Fruit fly (Drosophila melanogaster) whole organism, adult: ENCODE data around the gene Vps52.
A peak's percentile ranks its signal among the peaks of the same experiment; 100 is the strongest.

Experiments used
- CG11617 ChIP-seq: fragments of 200-800 bp; sonication (Bioruptor generic); optimal IDR thresholded peaks from 2 replicates; lab custom pipeline; 2017; ENCODE audit warnings: mild to moderate bottlenecking, missing biosample characterization, missing genetic modification reagents, missing genetic modification characterization
- CG12768 ChIP-seq: fragments of 200-800 bp; sonication (Bioruptor generic); optimal IDR thresholded peaks from 2 replicates; lab custom pipeline; 2017; ENCODE audit warnings: missing biosample characterization, missing genetic modification characterization, mild to moderate bottlenecking, moderate library complexity, missing genetic modification reagents
- CG14711 ChIP-seq: fragments of 200-800 bp; sonication (Bioruptor generic); optimal IDR thresholded peaks from 2 replicates; lab custom pipeline; 2018; ENCODE audit warnings: missing biosample characterization, mild to moderate bottlenecking, missing genetic modification characterization, moderate library complexity
- CG1620 ChIP-seq: fragments of 200-800 bp; sonication (Bioruptor generic); optimal IDR thresholded peaks from 2 replicates; lab custom pipeline; 2016; ENCODE audit warnings: missing biosample characterization, missing genetic modification characterization
- CG33017 ChIP-seq: fragments of 200-800 bp; sonication (Bioruptor generic); optimal IDR thresholded peaks from 2 replicates; lab custom pipeline; 2018; ENCODE audit warnings: missing biosample characterization, mild to moderate bottlenecking, missing genetic modification characterization, moderate library complexity
- CG5204 ChIP-seq: fragments of 200-800 bp; sonication (Bioruptor generic); optimal IDR thresholded peaks from 2 replicates; lab custom pipeline; 2016; ENCODE audit warnings: missing biosample characterization, missing genetic modification characterization
- CG7045 ChIP-seq: fragments of 200-800 bp; sonication (Bioruptor generic); optimal IDR thresholded peaks from 2 replicates; lab custom pipeline; 2017; ENCODE audit warnings: missing biosample characterization, mild to moderate bottlenecking, missing genetic modification characterization
- CG7101 ChIP-seq: fragments of 200-800 bp; sonication (Bioruptor generic); optimal IDR thresholded peaks from 2 replicates; lab custom pipeline; 2018; ENCODE audit warnings: missing biosample characterization, mild to moderate bottlenecking, missing genetic modification characterization, moderate library complexity
- Clk ChIP-seq: fragments of 200-800 bp; sonication (Bioruptor generic); optimal IDR thresholded peaks from 2 replicates; lab custom pipeline; 2017; ENCODE audit warnings: missing biosample characterization, missing genetic modification characterization
- Crg-1 ChIP-seq: fragments of 200-800 bp; sonication (Bioruptor generic); optimal IDR thresholded peaks from 2 replicates; lab custom pipeline; 2016; ENCODE audit warnings: missing biosample characterization, missing genetic modification characterization
- Hr96 ChIP-seq: fragments of 200-800 bp; sonication (Bioruptor generic); optimal IDR thresholded peaks from 2 replicates; lab custom pipeline; 2016; ENCODE audit warnings: missing biosample characterization, missing genetic modification characterization
- Mnt ChIP-seq: fragments of 200-800 bp; sonication (Bioruptor generic); optimal IDR thresholded peaks from 2 replicates; lab custom pipeline; 2016; ENCODE audit warnings: missing biosample characterization, mild to moderate bottlenecking, missing genetic modification characterization
- bab1 ChIP-seq: fragments of 200-800 bp; sonication (Bioruptor generic); optimal IDR thresholded peaks from 3 replicates; lab custom pipeline; 2019; ENCODE audit warnings: missing biosample characterization, mild to moderate bottlenecking, missing genetic modification characterization, moderate library complexity
- cic ChIP-seq: fragments of 200-800 bp; sonication (Bioruptor generic); optimal IDR thresholded peaks from 2 replicates; lab custom pipeline; 2017; ENCODE audit warnings: missing biosample characterization, mild to moderate bottlenecking, missing genetic modification characterization, moderate library complexity
- cnc ChIP-seq, 2 experiments: fragments of >200 bp; optimal IDR thresholded peaks; 2 replicates each; lab custom pipeline; 2017
- kay ChIP-seq: fragments of 200-800 bp; sonication (Bioruptor generic); peaks from one replicate; lab custom pipeline; 2016; ENCODE audit warnings: missing biosample characterization, missing genetic modification characterization, borderline replicate concordance
- ovo ChIP-seq: fragments of 200-800 bp; sonication (Bioruptor generic); optimal IDR thresholded peaks from 2 replicates; lab custom pipeline; 2016; ENCODE audit warnings: missing biosample characterization, missing genetic modification characterization
- pad ChIP-seq: fragments of 200-800 bp; sonication (Bioruptor generic); optimal IDR thresholded peaks from 3 replicates; lab custom pipeline; 2017; ENCODE audit warnings: missing biosample characterization, missing genetic modification characterization, mild to moderate bottlenecking, moderate library complexity, missing genetic modification reagents
- tj ChIP-seq: fragments of 200-800 bp; sonication (Bioruptor generic); optimal IDR thresholded peaks from 3 replicates; lab custom pipeline; 2017; ENCODE audit warnings: missing biosample characterization, mild to moderate bottlenecking, missing genetic modification characterization, moderate library complexity
- toe ChIP-seq: fragments of 200-800 bp; sonication (Bioruptor generic); optimal IDR thresholded peaks from 2 replicates; lab custom pipeline; 2016; ENCODE audit warnings: missing biosample characterization, missing genetic modification characterization

Vps52 gene

dm6 chr2L:5523848-5524473 lies at the start of gene Vps52, which contains the start of gene Elp4:
Vps52 (minus strand) TSS chr2L:5523898.
Elp4 (plus strand) TSS chr2L:5524139.
- TF ChIP-seq CG11617 (GFP tag; lab: Kevin White, UChicago) (peak; percentile 87), CG33017 (peak; percentile 37), CG12768 (GFP tag; lab: Kevin White, UChicago) (peak; percentile 77), bab1 (GFP tag; lab: Kevin White, UChicago) (peak; percentile 59), tj (GFP tag; lab: Kevin White, UChicago) (peak; percentile 61), pad (peak; percentile 64), Clk (GFP tag; lab: Kevin White, UChicago) (peak; percentile 76), CG14711 (tag; lab: Kevin White, UChicago) (peak; percentile 78), CG1620 (GFP tag; lab: Kevin White, UChicago) (peak; percentile 79), CG7101 (peak; percentile 83), toe (GFP tag; lab: Kevin White, UChicago) (no peak), CG5204 (no peak), cnc (optimal IDR thresholded peaks at IDR 0.05; lab: Kevin White, UChicago) (no peak), kay (no peak), Mnt (GFP tag; lab: Kevin White, UChicago) (peak; percentile 48), ovo (GFP tag; lab: Kevin White, UChicago) (peak; percentile 14), Crg-1 (GFP tag; lab: Kevin White, UChicago) (peak; percentile 31), cic (GFP tag; lab: Kevin White, UChicago) (no peak), CG7045 (GFP tag; lab: Kevin White, UChicago) (peak; percentile 80), Hr96 (GFP tag; lab: Kevin White, UChicago) (no peak)

DNA sequence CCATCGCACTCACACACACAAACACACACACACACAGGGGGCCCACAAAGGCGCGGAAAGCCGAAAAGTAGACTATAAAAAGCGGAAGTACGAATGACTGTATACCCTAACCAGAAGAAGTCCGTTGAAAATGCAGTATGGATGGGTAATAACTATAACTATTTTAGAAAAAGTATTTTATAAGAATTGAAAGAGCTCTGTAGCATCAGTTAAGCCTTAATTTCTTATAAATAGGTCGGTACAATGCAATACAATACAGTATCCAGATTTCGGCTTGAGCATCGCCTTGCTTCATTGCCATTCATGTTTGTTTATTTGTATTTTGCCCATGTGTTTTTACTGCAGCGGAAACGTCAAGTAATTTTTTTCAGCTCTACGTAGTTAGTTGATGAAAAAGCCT lies 45.8 kb upstream of the Vps52 start:
- TF ChIP-seq CG7045 (GFP tag; lab: Kevin White, UChicago) (no peak), CG14711 (tag; lab: Kevin White, UChicago) (no peak), Crg-1 (GFP tag; lab: Kevin White, UChicago) (no peak), CG1620 (GFP tag; lab: Kevin White, UChicago) (no peak), cic (GFP tag; lab: Kevin White, UChicago) (no peak), CG33017 (no peak), CG5204 (no peak), Hr96 (GFP tag; lab: Kevin White, UChicago) (no peak)

DNA sequence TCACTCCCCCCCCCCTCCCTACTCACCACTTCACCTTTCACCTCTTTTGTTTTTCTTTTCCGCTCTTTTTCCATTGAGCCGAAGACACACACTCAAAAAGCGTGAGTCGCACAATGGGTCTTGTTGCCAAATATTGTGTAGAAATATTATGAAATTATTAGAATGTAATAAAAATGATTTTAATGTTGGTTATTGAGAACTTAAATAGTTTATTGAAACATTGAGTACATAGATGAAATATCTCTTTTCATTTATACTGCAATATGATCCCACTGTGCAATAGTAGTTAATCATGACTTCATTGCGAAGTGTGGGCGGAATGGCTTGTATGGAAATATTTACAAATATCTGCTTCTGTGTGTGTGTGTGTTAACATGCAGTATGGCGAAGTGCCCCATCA lies 43.4 kb upstream of the Vps52 start:
- TF ChIP-seq CG14711 (tag; lab: Kevin White, UChicago) = peak; percentile 11
- no peak for TF ChIP-seq bab1 (GFP tag; lab: Kevin White, UChicago)

dm6 chr2L:5558809-5559392 lies 35.2 kb upstream of the Vps52 start, which contains the start of gene GluRIIB:
GluRIIB (plus strand) TSS chr2L:5559342.
- TF ChIP-seq CG12768 (GFP tag; lab: Kevin White, UChicago) (no peak), cic (GFP tag; lab: Kevin White, UChicago) (no peak), Mnt (GFP tag; lab: Kevin White, UChicago) (no peak)

dm6 chr2L:5554818-5555217 lies 31.1 kb upstream of the Vps52 start, which contains the start of gene GluRIIA:
GluRIIA (plus strand) TSS chr2L:5555072.
- TF ChIP-seq kay = no peak
- no peak for TF ChIP-seq CG12768 (GFP tag; lab: Kevin White, UChicago)
- TF ChIP-seq CG11617 (GFP tag; lab: Kevin White, UChicago) = no peak
- no peak for TF ChIP-seq cnc (optimal IDR thresholded peaks at IDR 0.05; lab: Kevin White, UChicago)
- TF ChIP-seq tj (GFP tag; lab: Kevin White, UChicago) = no peak
- TF ChIP-seq pad = no peak
- TF ChIP-seq CG7045 (GFP tag; lab: Kevin White, UChicago) = no peak
- no peak for TF ChIP-seq ovo (GFP tag; lab: Kevin White, UChicago)
- TF ChIP-seq CG5204 = no peak
- TF ChIP-seq bab1 (GFP tag; lab: Kevin White, UChicago) = no peak
- TF ChIP-seq toe (GFP tag; lab: Kevin White, UChicago) = no peak

- TF ChIP-seq Mnt (GFP tag; lab: Kevin White, UChicago) (no peak), CG1620 (GFP tag; lab: Kevin White, UChicago) (no peak), pad (no peak), CG33017 (no peak), CG12768 (GFP tag; lab: Kevin White, UChicago) (no peak), Crg-1 (GFP tag; lab: Kevin White, UChicago) (no peak), Clk (GFP tag; lab: Kevin White, UChicago) (no peak), Hr96 (GFP tag; lab: Kevin White, UChicago) (no peak), CG14711 (tag; lab: Kevin White, UChicago) (no peak), CG7045 (GFP tag; lab: Kevin White, UChicago) (no peak), cnc (optimal IDR thresholded peaks at IDR 0.05; lab: Kevin White, UChicago) (no peak), kay (no peak), toe (GFP tag; lab: Kevin White, UChicago) (no peak), CG11617 (GFP tag; lab: Kevin White, UChicago) (no peak), tj (GFP tag; lab: Kevin White, UChicago) (no peak), bab1 (GFP tag; lab: Kevin White, UChicago) (no peak), CG7101 (no peak), cic (GFP tag; lab: Kevin White, UChicago) (no peak), CG5204 (no peak), ovo (GFP tag; lab: Kevin White, UChicago) (no peak)
Observed at dm6 chr2L:5553750-5554149, 30.1 kb upstream of the Vps52 start, which contains the start of the genes CG14013 and CG14017. CG14013 (minus strand) TSS chr2L:5553850. CG14017 (plus strand) TSS chr2L:5553897.
